Fruit fly (Drosophila melanogaster) whole organism, pupa: ENCODE data around the gene CG42798.

ENCODE experiments used
- D1 ChIP-seq: fragments of 200-800 bp; sonication (Bioruptor generic); optimal IDR thresholded peaks from 2 replicates; lab custom pipeline; 2018; ENCODE audit warnings: missing biosample characterization, mild to moderate bottlenecking, missing genetic modification characterization, moderate library complexity
- Ets98B ChIP-seq: fragments of 200-800 bp; sonication (Bioruptor generic); IDR thresholded peaks from 2 replicates; pipeline ENCODE4 v1.3.6; 2022; ENCODE audit warnings: missing biosample characterization, missing genetic modification characterization

DNA sequence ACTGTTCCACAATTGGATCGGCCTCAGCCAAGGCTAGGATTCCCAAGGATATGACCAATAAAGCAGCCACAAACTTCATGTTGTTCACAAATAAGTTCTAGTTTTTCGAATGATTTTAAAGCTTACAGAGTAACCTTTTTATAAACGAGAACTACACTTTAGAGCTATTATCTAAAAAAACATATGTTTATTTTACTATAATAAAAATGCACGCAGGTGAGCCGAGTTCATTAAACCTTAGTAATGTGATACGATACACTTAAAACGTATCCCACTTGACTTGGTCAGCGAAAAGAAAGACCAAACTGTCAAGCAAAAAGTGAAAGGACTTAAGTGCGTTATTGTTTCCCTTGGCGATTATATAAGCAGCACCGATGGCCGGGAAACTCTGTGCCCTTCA lies 27.9 kb downstream of the CG42798 start, which contains the start of gene CG44090:
- TF ChIP-seq Ets98B (GFP tag; lab: Robert Waterston, UW) (no peak), D1 (tag; lab: Kevin White, UChicago) (no peak)
